Fruit fly (Drosophila melanogaster): ENCODE measurements around the gene GstD6.

GstD6 gene

DNA sequence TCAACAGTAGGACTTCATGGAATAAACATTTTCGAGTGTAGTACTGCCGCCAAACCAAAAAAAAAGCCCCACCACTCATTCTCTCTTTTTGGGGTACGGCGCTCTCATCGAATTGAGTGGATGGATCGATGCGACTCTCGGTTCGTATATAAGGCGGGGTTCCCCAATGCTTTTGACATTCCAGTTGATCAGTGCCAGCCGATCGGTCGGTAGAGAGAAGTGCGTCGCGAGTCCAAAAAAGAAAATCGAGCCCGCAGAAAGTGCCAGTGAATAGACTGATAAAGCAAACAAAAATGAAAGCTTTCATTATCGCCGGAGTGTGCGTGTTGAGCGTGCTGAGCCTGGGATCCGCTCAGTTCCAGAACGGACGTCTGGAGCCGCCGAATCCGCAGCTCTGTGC is 17.1 kb upstream of the GstD6 start, which contains the start of gene CG4115 (continued):
- TF ChIP-seq CG31388 (GFP tag; optimal IDR thresholded peaks at IDR 0.05) (no peak), CG2116 (GFP tag; optimal IDR thresholded peaks at IDR 0.05) (no peak), eve (GFP tag; optimal IDR thresholded peaks at IDR 0.05) (no peak), Elba2 (GFP tag; optimal IDR thresholded peaks at IDR 0.05) (no peak), CG11695 (GFP tag; IDR thresholded peaks at IDR 0.05) (no peak), CG3995 (GFP tag; optimal IDR thresholded peaks at IDR 0.05) (no peak), CG6654 (GFP tag; optimal IDR thresholded peaks at IDR 0.05) (no peak), stc (GFP tag; IDR thresholded peaks at IDR 0.05) (0 out of 2 replicates have a peak, but pooled peaks have one; percentile 10), CG9817 (tag; optimal IDR thresholded peaks at IDR 0.05) (no peak), ERR (GFP tag; optimal IDR thresholded peaks at IDR 0.05) (no peak), CG11398 (GFP tag; optimal IDR thresholded peaks at IDR 0.05) (no peak), CG34376 (GFP tag; optimal IDR thresholded peaks at IDR 0.05) (no peak), ato (GFP tag; IDR thresholded peaks at IDR 0.05; ENCODE audit: partially characterized antibody) (no peak), disco-r (GFP tag; optimal IDR thresholded peaks at IDR 0.05) (no peak), Nf-YC (tag; optimal IDR thresholded peaks at IDR 0.05) (no peak), CG6791 (GFP tag; IDR thresholded peaks at IDR 0.05; ENCODE audit: partially characterized antibody) (no peak), amos (GFP tag; IDR thresholded peaks at IDR 0.05; ENCODE audit: partially characterized antibody) (no peak), CG13123 (GFP tag; optimal IDR thresholded peaks at IDR 0.05) (no peak), lilli (GFP tag; optimal IDR thresholded peaks at IDR 0.05) (no peak), ham (GFP tag; IDR thresholded peaks at IDR 0.05) (peak; percentile 29; the same call in 1 of the 2 replicates), NfI (GFP tag; optimal IDR thresholded peaks at IDR 0.05) (no peak), nerfin-1 (tag; optimal IDR thresholded peaks at IDR 0.05) (no peak), ac (GFP tag; optimal IDR thresholded peaks at IDR 0.05) (no peak), dati (GFP tag; IDR thresholded peaks at IDR 0.05) (no peak), CG17912 (GFP tag; optimal IDR thresholded peaks at IDR 0.05) (no peak), HLH4C (GFP tag; IDR thresholded peaks at IDR 0.05; ENCODE audit: partially characterized antibody) (no peak), Ssrp (tag; optimal IDR thresholded peaks at IDR 0.05) (no peak), CG15269 (tag; optimal IDR thresholded peaks at IDR 0.05) (no peak), az2 (GFP tag; optimal IDR thresholded peaks at IDR 0.05) (no peak), CG9609 (GFP tag; optimal IDR thresholded peaks at IDR 0.05) (no peak), tup (GFP tag; optimal IDR thresholded peaks at IDR 0.05) (no peak), CG17568 (GFP tag; optimal IDR thresholded peaks at IDR 0.05) (no peak), pfk (GFP tag; optimal IDR thresholded peaks at IDR 0.05) (no peak), CG7372 (GFP tag; IDR thresholded peaks at IDR 0.05) (no peak), Taf1 (GFP tag; IDR thresholded peaks at IDR 0.05) (no peak), Opbp (GFP tag; IDR thresholded peaks at IDR 0.05; ENCODE audit: partially characterized antibody) (0 out of 3 replicates have a peak, but pooled peaks have one; percentile 4), CG4424 (GFP tag; optimal IDR thresholded peaks at IDR 0.05) (no peak), unc-4 (GFP tag; IDR thresholded peaks at IDR 0.05; ENCODE audit: partially characterized antibody) (no peak), CG1024 (GFP tag; IDR thresholded peaks at IDR 0.05) (no peak), ara (GFP tag; IDR thresholded peaks at IDR 0.05) (no peak), onecut (GFP tag; IDR thresholded peaks at IDR 0.05) (peak; percentile 67)

DNA sequence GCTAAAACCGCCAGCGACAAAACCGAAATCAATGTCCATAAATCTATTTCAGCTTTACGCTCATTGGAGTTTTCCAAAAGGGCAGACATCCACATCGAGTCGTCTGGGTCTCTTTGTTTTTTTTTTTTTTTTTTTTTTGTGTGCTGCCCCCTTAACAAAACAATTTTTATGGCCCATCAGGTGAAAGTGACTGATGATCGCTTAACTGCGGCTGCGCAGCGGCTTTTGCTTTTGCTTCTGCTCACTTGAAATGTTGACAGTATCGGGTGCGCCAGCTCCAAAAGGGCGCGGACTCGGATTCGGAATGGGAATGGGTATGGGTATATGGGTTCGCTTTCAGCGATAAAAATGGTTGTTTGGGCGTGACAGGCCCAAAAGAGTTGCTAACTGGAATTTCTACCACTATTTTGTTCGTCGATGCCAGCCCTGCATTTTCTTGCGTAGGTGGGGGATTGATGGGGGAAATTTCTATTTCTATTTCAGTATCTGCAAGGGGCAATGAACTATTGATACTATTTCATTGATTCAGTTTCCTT is 14.9 kb upstream of the GstD6 start:
- TF ChIP-seq ash1 (GFP tag; optimal IDR thresholded peaks at IDR 0.05) = no peak
- TF ChIP-seq eve (GFP tag; optimal IDR thresholded peaks at IDR 0.05) = no peak
- peak; percentile 18 for TF ChIP-seq sd (tag; optimal IDR thresholded peaks at IDR 0.05)
- TF ChIP-seq Awh (GFP tag; IDR thresholded peaks at IDR 0.05) = 0 out of 2 replicates have a peak, but pooled peaks have one; percentile 21
- TF ChIP-seq abd-A (tag; optimal IDR thresholded peaks at IDR 0.05) = peak; percentile 33
- peak; percentile 97 for TF ChIP-seq Blimp-1 (GFP tag; optimal IDR thresholded peaks at IDR 0.05)
- TF ChIP-seq dimm (GFP tag; IDR thresholded peaks at IDR 0.05) = no peak
- TF ChIP-seq sqz (GFP tag; optimal IDR thresholded peaks at IDR 0.05) = peak; percentile 73
- peak; percentile 32 for TF ChIP-seq oc (tag; optimal IDR thresholded peaks at IDR 0.05)
- TF ChIP-seq CG4282 (GFP tag; optimal IDR thresholded peaks at IDR 0.05) = no peak
- TF ChIP-seq Dfd (GFP tag; optimal IDR thresholded peaks at IDR 0.05) = no peak
- TF ChIP-seq Sry-β (GFP tag; optimal IDR thresholded peaks at IDR 0.05) = no peak
- no peak for TF ChIP-seq CG15479 (GFP tag; optimal IDR thresholded peaks at IDR 0.05)
